Fruit fly (Drosophila melanogaster): ENCODE data around the gene CG42354.

CG42354 gene

dm6 chrX:16092614-16093280 lies 12.0 kb downstream of the CG42354 start:
- no peak for TF ChIP-seq CG3032 (tag; optimal IDR thresholded peaks at IDR 0.05)
- TF ChIP-seq acj6 (GFP tag; optimal IDR thresholded peaks at IDR 0.05) = peak; percentile 20
- TF ChIP-seq Hr38 (GFP tag; optimal IDR thresholded peaks at IDR 0.05) = no peak
- no peak for TF ChIP-seq Gug (GFP tag; IDR thresholded peaks at IDR 0.05)
- TF ChIP-seq topi (GFP tag; optimal IDR thresholded peaks at IDR 0.05) = no peak
- TF ChIP-seq Met (GFP tag; optimal IDR thresholded peaks at IDR 0.05) = peak; percentile 42
- TF ChIP-seq CG34406 (GFP tag; optimal IDR thresholded peaks at IDR 0.05) = peak; percentile 35
- peak; percentile 40 for TF ChIP-seq net (GFP tag; optimal IDR thresholded peaks at IDR 0.05)
- TF ChIP-seq CG15336 (GFP tag; IDR thresholded peaks at IDR 0.05) = peak; percentile 41
- peak; percentile 20 for TF ChIP-seq fkh (GFP tag; optimal IDR thresholded peaks at IDR 0.05)
- peak; percentile 23 for TF ChIP-seq pdm3 (GFP tag; optimal IDR thresholded peaks at IDR 0.05)
- TF ChIP-seq Eip78C (GFP tag) = peak; percentile 65
- TF ChIP-seq CG32006 (GFP tag; optimal IDR thresholded peaks at IDR 0.05) = peak; percentile 26
- no peak for TF ChIP-seq CG31627 (GFP tag; optimal IDR thresholded peaks at IDR 0.05)
- TF ChIP-seq CG6792 (GFP tag; optimal IDR thresholded peaks at IDR 0.05) = peak; percentile 19
- TF ChIP-seq CG8119 (GFP tag; IDR thresholded peaks at IDR 0.05) = peak; percentile 32; the same call in 1 of the 3 replicates
- peak; percentile 17 for TF ChIP-seq esn (GFP tag; optimal IDR thresholded peaks at IDR 0.05)
- peak; percentile 36 to 44 for TF ChIP-seq ss (GFP tag; optimal IDR thresholded peaks at IDR 0.05)
- peak; percentile 78 for TF ChIP-seq svp (GFP tag)
- peak; percentile 32 for TF ChIP-seq CG6854 (GFP tag; optimal IDR thresholded peaks at IDR 0.05)
- TF ChIP-seq CG6163 (GFP tag; IDR thresholded peaks at IDR 0.05) = peak; percentile 62; the same call in 2 of the 3 replicates
- TF ChIP-seq Ets96B (tag; optimal IDR thresholded peaks at IDR 0.05) = peak; percentile 16
- TF ChIP-seq CG8632 (GFP tag; optimal IDR thresholded peaks at IDR 0.05) = peak; percentile 7
- peak; percentile 22 for TF ChIP-seq achi (GFP tag; optimal IDR thresholded peaks at IDR 0.05)
- no peak for TF ChIP-seq Eip93F (GFP tag; optimal IDR thresholded peaks at IDR 0.05)
- peak; percentile 21 for TF ChIP-seq CG10669 (GFP tag; optimal IDR thresholded peaks at IDR 0.05)
- peak; percentile 13 for TF ChIP-seq OdsH (GFP tag; optimal IDR thresholded peaks at IDR 0.05)
- TF ChIP-seq eg (GFP tag; IDR thresholded peaks at IDR 0.05) = 0 out of 3 replicates have a peak, but pooled peaks have one; percentile 19
- TF ChIP-seq vri (GFP tag; optimal IDR thresholded peaks at IDR 0.05) = peak; percentile 31
- TF ChIP-seq Sox15 (GFP tag; optimal IDR thresholded peaks at IDR 0.05) = no peak
- TF ChIP-seq CG11294 (GFP tag; IDR thresholded peaks at IDR 0.05) = no peak
- TF ChIP-seq Blimp-1 (GFP tag; optimal IDR thresholded peaks at IDR 0.05) = peak; percentile 90
- peak; percentile 14 for TF ChIP-seq Smox (GFP tag; optimal IDR thresholded peaks at IDR 0.05)
- TF ChIP-seq Sox14 (GFP tag; optimal IDR thresholded peaks at IDR 0.05) = peak; percentile 17
- TF ChIP-seq CG10631 (GFP tag; optimal IDR thresholded peaks at IDR 0.05) = peak; percentile 16
- peak; percentile 11 for TF ChIP-seq CG6276 (GFP tag; optimal IDR thresholded peaks at IDR 0.05)
- TF ChIP-seq Eip75B (GFP tag; optimal IDR thresholded peaks at IDR 0.05) = peak; percentile 35
- TF ChIP-seq Lpt (GFP tag; optimal IDR thresholded peaks at IDR 0.05) = no peak

DNA sequence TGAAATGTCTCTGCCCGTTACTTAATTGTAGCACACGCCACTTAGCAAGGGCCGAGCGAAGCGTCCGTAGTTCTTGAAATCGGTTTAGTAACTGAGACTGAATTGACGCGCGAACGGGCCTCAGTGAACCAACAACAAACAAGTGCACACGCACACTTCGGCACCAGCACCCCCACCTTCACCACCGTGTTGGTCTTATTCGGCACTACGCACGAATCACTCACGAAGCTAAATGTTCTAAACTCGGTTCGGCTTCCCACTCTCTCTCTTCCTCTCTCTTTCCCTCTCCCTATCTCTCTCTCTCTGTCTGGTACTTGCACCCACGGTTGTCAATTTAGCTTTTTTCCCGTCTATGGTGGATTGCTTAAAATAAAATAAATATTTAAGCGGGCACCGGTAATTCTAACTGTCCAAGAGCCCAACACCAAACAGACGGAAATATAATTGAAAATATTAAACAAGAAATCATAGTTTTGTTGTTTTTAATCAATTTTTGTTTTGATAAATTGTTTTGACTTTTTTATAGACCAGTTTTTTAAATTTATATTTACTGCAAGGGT lies 13.2 kb downstream of the CG42354 start, which contains the start of gene Tob:
Gene Tob (minus strand): TSS at position 65 of the 560 bp plus-strand sequence.
- no peak for TF ChIP-seq CG11294 (GFP tag; IDR thresholded peaks at IDR 0.05)
- no peak for TF ChIP-seq Hr38 (GFP tag; optimal IDR thresholded peaks at IDR 0.05)
- TF ChIP-seq Ets96B (tag; optimal IDR thresholded peaks at IDR 0.05) = peak; percentile 9
- peak; percentile 79 for TF ChIP-seq svp (GFP tag)
- peak; percentile 32 for TF ChIP-seq CG6808 (GFP tag; optimal IDR thresholded peaks at IDR 0.05)
- no peak for TF ChIP-seq CG8632 (GFP tag; optimal IDR thresholded peaks at IDR 0.05)
- peak; percentile 23 for TF ChIP-seq CG31627 (GFP tag; optimal IDR thresholded peaks at IDR 0.05)
- no peak for TF ChIP-seq CG11902 (GFP tag; optimal IDR thresholded peaks at IDR 0.05)
- no peak for TF ChIP-seq achi (GFP tag; optimal IDR thresholded peaks at IDR 0.05)
- TF ChIP-seq Hr4 (GFP tag; optimal IDR thresholded peaks at IDR 0.05) = peak; percentile 37
- peak; percentile 34 for TF ChIP-seq Sox102F (GFP tag; optimal IDR thresholded peaks at IDR 0.05)
- TF ChIP-seq CG6276 (GFP tag; optimal IDR thresholded peaks at IDR 0.05) = no peak
- TF ChIP-seq CG6792 (GFP tag; optimal IDR thresholded peaks at IDR 0.05) = no peak
- TF ChIP-seq eg (GFP tag; IDR thresholded peaks at IDR 0.05) = peak; percentile 68; the same call in 2 of the 3 replicates
- no peak for TF ChIP-seq CG1621 (tag; optimal IDR thresholded peaks at IDR 0.05)
- TF ChIP-seq CG4318 (GFP tag; optimal IDR thresholded peaks at IDR 0.05) = no peak
- TF ChIP-seq Eip75B (GFP tag; optimal IDR thresholded peaks at IDR 0.05) = peak; percentile 29
- peak; percentile 69; the same call in 1 of the 3 replicates for TF ChIP-seq CG6163 (GFP tag; IDR thresholded peaks at IDR 0.05)
- peak; percentile 42 for TF ChIP-seq CG16779 (tag; optimal IDR thresholded peaks at IDR 0.05)
- peak; percentile 68 for TF ChIP-seq Eip78C (GFP tag)
- TF ChIP-seq CG8119 (GFP tag; IDR thresholded peaks at IDR 0.05) = peak; percentile 18; the same call in 1 of the 3 replicates
- no peak for TF ChIP-seq CG15336 (GFP tag; IDR thresholded peaks at IDR 0.05)
- peak; percentile 45 to 53 for TF ChIP-seq ss (GFP tag; optimal IDR thresholded peaks at IDR 0.05)
- TF ChIP-seq CG8319 (GFP tag; optimal IDR thresholded peaks at IDR 0.05) = no peak
- TF ChIP-seq Smox (GFP tag; optimal IDR thresholded peaks at IDR 0.05) = peak; percentile 21
- peak; percentile 60 for TF ChIP-seq fkh (GFP tag; optimal IDR thresholded peaks at IDR 0.05)
- peak; percentile 25 for TF ChIP-seq OdsH (GFP tag; optimal IDR thresholded peaks at IDR 0.05)
- peak; percentile 34 for TF ChIP-seq CG7368 (GFP tag; optimal IDR thresholded peaks at IDR 0.05)

All from whole organism, prepupa.